Fruit fly (Drosophila melanogaster) whole organism, wandering third instar larva: Measurements from ENCODE around the gene Eip78C.

Source experiments
- CrebA ChIP-seq: fragments of 200-800 bp; sonication (Bioruptor generic); optimal IDR thresholded peaks from 2 replicates; lab custom pipeline; 2016; ENCODE audit warnings: missing biosample characterization, mild to moderate bottlenecking, missing genetic modification characterization, borderline replicate concordance
- Dfd ChIP-seq: fragments of >200 bp; optimal IDR thresholded peaks from 2 replicates; lab custom pipeline; 2017; ENCODE audit warnings: missing biosample characterization, missing genetic modification characterization
- Dif ChIP-seq: fragments of 200-275, 200-300 bp; sonication (Bioruptor generic); optimal IDR thresholded peaks from 2 replicates; lab custom pipeline; 2018; ENCODE audit warnings: missing biosample characterization, missing genetic modification characterization; ENCODE audit not compliant: partially characterized antibody
- OdsH ChIP-seq: fragments of 200-800 bp; sonication (Bioruptor generic); optimal IDR thresholded peaks from 2 replicates; lab custom pipeline; 2016; ENCODE audit warnings: missing biosample characterization, mild to moderate bottlenecking, missing genetic modification characterization
- Rel ChIP-seq, 2 experiments: fragments of 200-800 bp; sonication (Bioruptor generic) in 1 of 2; optimal IDR thresholded peaks; 2 replicates in 1 of 2; 3 replicates in 1 of 2; lab custom pipeline; 2016 to 2019; ENCODE audit warnings: mild to moderate bottlenecking in 2 of 2, missing biosample characterization in 2 of 2, missing genetic modification characterization in 2 of 2, moderate library complexity in 1 of 2
- Sp1 ChIP-seq: fragments of 200-800 bp; sonication (Bioruptor generic); optimal IDR thresholded peaks from 3 replicates; lab custom pipeline; 2019; ENCODE audit warnings: missing biosample characterization, mild to moderate bottlenecking, missing genetic modification characterization, moderate library complexity
- dmrt93B ChIP-seq: fragments of 200-800 bp; sonication (Bioruptor generic); optimal IDR thresholded peaks from 2 replicates; lab custom pipeline; 2018; ENCODE audit warnings: missing biosample characterization, mild to moderate bottlenecking, missing genetic modification characterization
- dsf ChIP-seq: sonication (Bioruptor generic); optimal IDR thresholded peaks from 2 replicates; lab custom pipeline; 2016; ENCODE audit warnings: missing biosample characterization, missing genetic modification characterization, borderline replicate concordance
- h ChIP-seq: fragments of 200-800 bp; sonication (Bioruptor generic); optimal IDR thresholded peaks from 3 replicates; lab custom pipeline; 2016; ENCODE audit warnings: missing biosample characterization, mild to moderate bottlenecking, missing genetic modification characterization
- lola ChIP-seq: fragments of >200 bp; optimal IDR thresholded peaks from 2 replicates; lab custom pipeline; 2017; ENCODE audit warnings: missing biosample characterization, missing genetic modification characterization
- psq ChIP-seq: fragments of 200-800 bp; sonication (Bioruptor generic); optimal IDR thresholded peaks from 3 replicates; lab custom pipeline; 2017; ENCODE audit warnings: missing biosample characterization, mild to moderate bottlenecking, missing genetic modification characterization, moderate library complexity
- usp ChIP-seq: fragments of >200 bp; optimal IDR thresholded peaks from 2 replicates; lab custom pipeline; 2017; ENCODE audit warnings: missing biosample characterization, missing genetic modification characterization

DNA sequence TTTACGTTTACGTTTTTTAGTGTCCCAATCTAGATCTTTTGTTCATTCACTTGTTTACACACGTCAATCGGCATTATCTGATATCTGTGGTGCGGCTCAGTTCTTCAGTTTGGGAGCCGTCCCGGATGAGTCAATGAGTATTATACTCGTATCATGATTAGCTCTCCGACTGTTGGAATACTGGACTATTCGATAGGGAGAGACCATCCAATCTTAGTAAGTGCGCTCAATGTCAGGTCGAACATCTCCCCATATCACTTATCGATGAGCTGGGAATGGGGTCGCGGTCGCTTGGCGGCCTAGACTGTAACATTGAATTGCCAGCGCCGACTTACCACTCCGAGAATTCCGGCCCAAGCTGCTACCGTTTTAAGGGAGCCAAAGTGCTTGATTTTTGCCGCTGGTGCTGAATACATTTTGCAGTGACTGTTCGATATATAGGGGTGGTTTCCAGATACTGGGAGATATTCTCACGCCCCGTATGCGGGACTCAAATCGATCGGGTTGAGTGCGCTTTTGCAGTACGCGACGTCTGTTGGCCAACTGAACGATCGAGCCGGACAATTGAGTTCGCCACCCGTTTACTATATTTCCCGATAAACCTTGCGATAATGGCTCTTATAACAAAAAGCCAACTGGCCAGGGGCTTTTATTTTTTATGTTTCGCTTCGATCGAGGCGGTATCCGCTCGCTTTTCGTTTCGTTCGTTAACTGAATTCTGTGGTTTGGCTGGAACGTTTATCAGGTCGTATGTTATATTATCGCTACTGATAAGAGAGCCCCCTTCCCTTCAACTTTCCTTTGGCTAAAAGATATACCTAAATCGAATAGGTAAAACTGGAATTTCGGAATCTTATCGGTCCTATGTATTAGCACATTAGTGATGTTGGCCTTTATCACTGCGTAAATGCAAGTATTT lies 58.6 kb downstream of the Eip78C start:
- no peak for TF ChIP-seq Sp1 (GFP tag; lab: Kevin White, UChicago)
- no peak for TF ChIP-seq Rel (GFP tag; optimal IDR thresholded peaks at IDR 0.05; lab: Kevin White, UChicago)
- peak; percentile 72 for TF ChIP-seq Rel (tag; optimal IDR thresholded peaks at IDR 0.05; lab: Kevin White, UChicago)
- no peak for TF ChIP-seq h (GFP tag; lab: Kevin White, UChicago)
- TF ChIP-seq usp (GFP tag; lab: Kevin White, UChicago) = no peak
- TF ChIP-seq Dif = no peak
- no peak for TF ChIP-seq OdsH (GFP tag; lab: Kevin White, UChicago)
- TF ChIP-seq dsf (GFP tag; lab: Kevin White, UChicago) = no peak
- TF ChIP-seq Dfd = no peak
- TF ChIP-seq dmrt93B = no peak
- TF ChIP-seq psq (GFP tag; lab: Kevin White, UChicago) = no peak
- no peak for TF ChIP-seq CrebA (GFP tag; lab: Kevin White, UChicago)
- TF ChIP-seq lola = no peak
